Worm (Caenorhabditis elegans): ENCODE measurements around the gene idpc-5.

Gene idpc-5

DNA sequence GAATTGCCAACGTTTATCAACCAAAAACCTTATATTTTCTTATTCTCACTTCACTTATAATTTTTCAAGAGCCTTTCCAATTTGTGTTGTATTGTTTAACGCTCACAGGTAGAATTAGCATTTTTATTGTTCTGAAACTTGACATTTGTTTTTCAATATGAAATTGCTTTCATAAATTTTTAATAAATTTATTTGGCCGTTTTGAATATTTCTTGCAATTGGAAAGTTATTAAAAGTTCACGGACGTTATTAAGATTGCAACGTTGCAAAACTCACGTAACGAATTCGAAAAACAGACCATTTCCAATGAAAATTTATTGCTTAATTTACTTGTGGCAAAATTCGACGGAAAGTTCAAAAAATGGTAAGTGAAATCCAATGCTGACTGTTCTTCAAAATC, 32.4 kb downstream of the idpc-5 start, which contains the start of gene K09G1.2:
Gene K09G1.2 (plus strand): TSS at position 301 of the 400 bp plus-strand sequence.
- TF ChIP-seq sox-2 (GFP tag; IDR thresholded peaks at IDR 0.05) (no peak), nhr-232 (tag; optimal IDR thresholded peaks at IDR 0.05) (no peak), ceh-9 (tag; optimal IDR thresholded peaks at IDR 0.05) (no peak), ceh-22 (tag; optimal IDR thresholded peaks at IDR 0.05) (no peak), sox-4 (tag; optimal IDR thresholded peaks at IDR 0.05) (no peak), pros-1 (tag; optimal IDR thresholded peaks at IDR 0.05) (no peak), odd-2 (tag; optimal IDR thresholded peaks at IDR 0.05) (no peak), ceh-48 (tag; optimal IDR thresholded peaks at IDR 0.05) (no peak), ahr-1 (tag; optimal IDR thresholded peaks at IDR 0.05) (no peak), madf-2 (tag; optimal IDR thresholded peaks at IDR 0.05) (no peak), ceh-45 (GFP tag; IDR thresholded peaks at IDR 0.05) (no peak), ceh-6 (GFP tag; optimal IDR thresholded peaks at IDR 0.05) (no peak), hlh-30 (tag; optimal IDR thresholded peaks at IDR 0.05; ENCODE audit: insufficient read depth) (no peak), ztf-16 (tag; optimal IDR thresholded peaks at IDR 0.05) (no peak), pqm-1 (tag; optimal IDR thresholded peaks at IDR 0.05) (no peak), lim-6 (tag; optimal IDR thresholded peaks at IDR 0.05) (no peak), tbx-2 (tag; optimal IDR thresholded peaks at IDR 0.05) (no peak), ttx-3 (tag; optimal IDR thresholded peaks at IDR 0.05) (no peak), pha-4 (tag; optimal IDR thresholded peaks at IDR 0.05) (no peak), fkh-6 (tag; optimal IDR thresholded peaks at IDR 0.05) (no peak)

DNA sequence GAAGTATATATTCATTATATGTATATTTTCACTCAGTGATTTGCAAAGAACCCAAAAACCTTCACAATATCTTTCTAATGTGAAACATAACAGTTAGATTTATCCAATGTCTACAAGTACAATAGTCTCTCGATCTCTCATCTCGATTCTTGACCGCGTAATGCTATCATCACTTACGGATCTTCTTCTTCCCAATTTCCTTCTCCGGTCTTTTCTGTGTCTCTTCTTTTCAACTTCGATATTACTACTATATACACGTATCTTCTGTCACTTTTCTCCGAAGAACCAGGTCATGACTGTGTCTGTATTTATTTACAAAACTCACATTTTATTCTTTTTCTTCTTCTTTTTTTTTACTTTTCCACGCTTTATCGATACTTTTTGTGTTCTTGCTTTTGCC, 34.2 kb downstream of the idpc-5 start:
- no peak for TF ChIP-seq fkh-6 (tag; optimal IDR thresholded peaks at IDR 0.05)
- TF ChIP-seq elt-4 (tag; optimal IDR thresholded peaks at IDR 0.05) = no peak
- no peak for TF ChIP-seq sox-4 (tag; optimal IDR thresholded peaks at IDR 0.05)
- no peak for TF ChIP-seq unc-86 (tag; optimal IDR thresholded peaks at IDR 0.05)
- TF ChIP-seq C08G9.2 (tag; optimal IDR thresholded peaks at IDR 0.05) = no peak
- no peak for TF ChIP-seq unc-42 (tag; optimal IDR thresholded peaks at IDR 0.05)

DNA sequence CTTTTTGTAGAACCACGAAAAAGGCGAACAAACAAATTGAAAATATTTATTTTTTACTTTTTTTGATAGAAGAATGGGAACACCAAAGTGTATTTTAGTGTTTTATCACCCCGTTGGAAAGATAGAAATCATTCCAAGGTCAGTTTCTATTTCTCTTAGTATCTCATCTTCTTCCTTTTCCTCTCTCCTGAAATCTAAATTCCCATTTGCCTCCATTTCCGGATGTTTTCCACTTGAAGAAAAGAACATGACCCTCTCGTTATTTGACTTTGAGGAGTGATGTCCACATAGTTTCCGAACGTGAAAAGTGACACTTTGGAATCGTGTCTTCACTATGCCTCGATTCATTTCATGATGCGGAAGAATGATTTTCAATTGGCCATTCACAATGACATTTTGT, 35.1 kb downstream of the idpc-5 start:
- TF ChIP-seq pha-4 (tag; optimal IDR thresholded peaks at IDR 0.05) (no peak), fax-1 (tag; optimal IDR thresholded peaks at IDR 0.05) (no peak), che-1 (tag; optimal IDR thresholded peaks at IDR 0.05) (no peak), dmd-4 (tag; optimal IDR thresholded peaks at IDR 0.05; ENCODE audit: borderline replicate concordance) (no peak), ceh-45 (GFP tag; IDR thresholded peaks at IDR 0.05) (no peak), ets-4 (tag; optimal IDR thresholded peaks at IDR 0.05) (no peak), fkh-6 (tag; optimal IDR thresholded peaks at IDR 0.05) (no peak)

DNA sequence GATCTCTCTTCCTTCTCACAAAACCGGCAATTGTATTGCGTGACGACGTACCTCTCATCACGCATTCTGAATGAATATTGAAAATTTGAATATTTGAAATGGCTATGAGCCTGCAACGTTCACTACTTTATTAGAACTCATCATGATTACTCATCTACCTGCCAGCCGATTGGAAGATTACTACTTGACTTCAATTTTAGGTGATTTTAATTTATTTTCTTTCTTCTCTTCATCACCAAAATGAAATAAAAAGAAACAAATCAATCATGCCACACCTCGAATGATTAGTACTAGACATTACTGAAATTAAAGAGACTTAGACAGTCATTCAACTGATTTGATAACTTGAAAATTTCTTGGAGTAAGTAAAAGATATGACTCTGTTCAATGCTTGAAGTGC, 38.5 kb downstream of the idpc-5 start:
- TF ChIP-seq nhr-232 (tag; optimal IDR thresholded peaks at IDR 0.05) (no peak), ceh-31 (tag; optimal IDR thresholded peaks at IDR 0.05) (no peak), pag-3 (tag; optimal IDR thresholded peaks at IDR 0.05; ENCODE audit: borderline replicate concordance) (no peak), ceh-45 (GFP tag; IDR thresholded peaks at IDR 0.05) (no peak), gmeb-2 (tag; optimal IDR thresholded peaks at IDR 0.05) (no peak), ceh-22 (tag; optimal IDR thresholded peaks at IDR 0.05) (no peak), fax-1 (tag; optimal IDR thresholded peaks at IDR 0.05) (no peak)

DNA sequence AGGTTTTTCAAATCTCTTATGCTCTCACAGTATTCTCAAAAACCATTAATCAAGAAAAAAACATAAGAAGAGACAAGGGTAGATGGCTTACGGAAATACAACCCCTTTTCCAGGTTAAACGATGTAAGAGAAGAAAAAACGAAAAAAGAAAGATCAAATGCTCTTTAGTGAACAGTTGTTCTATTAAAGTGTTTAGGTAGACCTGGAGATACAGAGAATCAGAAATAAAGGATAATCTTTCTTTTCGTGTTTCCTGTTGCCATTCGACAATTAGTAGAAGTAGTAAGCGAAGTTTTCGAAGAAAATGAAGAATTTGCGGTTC, 39.5 kb downstream of the idpc-5 start, which contains the start of gene K09G1.1:
Gene K09G1.1 (plus strand): TSS at position 223 of the 322 bp plus-strand sequence.
- no peak for TF ChIP-seq sox-4 (tag; optimal IDR thresholded peaks at IDR 0.05)
- TF ChIP-seq ceh-22 (tag; optimal IDR thresholded peaks at IDR 0.05) = no peak
- TF ChIP-seq zip-5 (tag; optimal IDR thresholded peaks at IDR 0.05) = no peak
- TF ChIP-seq lim-6 (tag; optimal IDR thresholded peaks at IDR 0.05) = no peak
- TF ChIP-seq pag-3 (tag; optimal IDR thresholded peaks at IDR 0.05; ENCODE audit: borderline replicate concordance) = no peak
- TF ChIP-seq ttx-3 (tag; optimal IDR thresholded peaks at IDR 0.05) = no peak
- TF ChIP-seq K09A11.1 (tag; optimal IDR thresholded peaks at IDR 0.05; ENCODE audit: insufficient read depth) = no peak

All from whole organism, late embryonic.